1 fruit fly cellular context compared by ENCODE assay signal in genomic region chr3R:18185385-18185784, dm6.
TF ChIP-seq lines count a peak whose summit lies in the region.

Gene Arp5, plus strand, starts transcription at chr3R:18185498.
Gene CG7208, minus strand, starts transcription at chr3R:18185715.

TF ChIP-seq in whole organism, embryonic, 481 proteins besides CTCF, POLR2A, EP300 and RAD21 (continued from another document and continues in another):
- TF ChIP-seq zen2 (GFP tag; IDR thresholded peaks at IDR 0.05; lab: Robert Waterston, UW; ENCODE audit: partially characterized antibody), result no peak
- peak; percentile 71 for TF ChIP-seq tin (GFP tag; optimal IDR thresholded peaks at IDR 0.05; lab: Kevin White, UChicago)
- TF ChIP-seq C15 (GFP tag; IDR thresholded peaks at IDR 0.05; lab: Robert Waterston, UW), result no peak
- TF ChIP-seq CG6791 (GFP tag; IDR thresholded peaks at IDR 0.05; lab: Robert Waterston, UW; ENCODE audit: partially characterized antibody), result no peak
- no peak for TF ChIP-seq nom (GFP tag; optimal IDR thresholded peaks at IDR 0.05; lab: Kevin White, UChicago)
- TF ChIP-seq ci (GFP tag; IDR thresholded peaks at IDR 0.05; lab: Robert Waterston, UW), result peak; percentile 36; the same call in 1 of the 3 replicates
- TF ChIP-seq CG13894 (tag; optimal IDR thresholded peaks at IDR 0.05; lab: Kevin White, UChicago), result peak; percentile 69
- TF ChIP-seq br (optimal IDR thresholded peaks at IDR 0.05; lab: Kevin White, UChicago), result no peak
- TF ChIP-seq bcd (GFP tag; optimal IDR thresholded peaks at IDR 0.05; lab: Kevin White, UChicago), result peak; percentile 74
- peak; percentile 78 for TF ChIP-seq Xbp1 (GFP tag; optimal IDR thresholded peaks at IDR 0.05; lab: Kevin White, UChicago)
- no peak for TF ChIP-seq Doc2 (GFP tag; IDR thresholded peaks at IDR 0.05; lab: Robert Waterston, UW)
- TF ChIP-seq Sox102F (GFP tag; optimal IDR thresholded peaks at IDR 0.05; lab: Kevin White, UChicago), result no peak
- peak; percentile 25 for TF ChIP-seq CG3838 (GFP tag; optimal IDR thresholded peaks at IDR 0.05; lab: Kevin White, UChicago)
- no peak for TF ChIP-seq pb (GFP tag; optimal IDR thresholded peaks at IDR 0.05; lab: Kevin White, UChicago)
- peak; percentile 81 for TF ChIP-seq Rfx (GFP tag; IDR thresholded peaks at IDR 0.05; lab: Robert Waterston, UW)
- no peak for TF ChIP-seq dan (GFP tag; IDR thresholded peaks at IDR 0.05; lab: Robert Waterston, UW)
- peak; percentile 59 for TF ChIP-seq CG13287 (GFP tag; IDR thresholded peaks at IDR 0.05; lab: Robert Waterston, UW; ENCODE audit: partially characterized antibody)
- TF ChIP-seq CG10431 (GFP tag; optimal IDR thresholded peaks at IDR 0.05; lab: Kevin White, UChicago), result no peak
- 0 out of 2 replicates have a peak, but pooled peaks have one; percentile 49 for TF ChIP-seq Drgx (GFP tag; IDR thresholded peaks at IDR 0.05; lab: Robert Waterston, UW)
- no peak for TF ChIP-seq gcm (GFP tag; optimal IDR thresholded peaks at IDR 0.05; lab: Kevin White, UChicago)
- peak; percentile 83 for TF ChIP-seq nmo (GFP tag; optimal IDR thresholded peaks at IDR 0.05; lab: Kevin White, UChicago)
- TF ChIP-seq gem (tag; optimal IDR thresholded peaks at IDR 0.05; lab: Kevin White, UChicago), result no peak
- TF ChIP-seq jumu (GFP tag; optimal IDR thresholded peaks at IDR 0.05; lab: Kevin White, UChicago), result peak; percentile 49
- TF ChIP-seq Hr78 (GFP tag; optimal IDR thresholded peaks at IDR 0.05; lab: Kevin White, UChicago), result no peak
- TF ChIP-seq grau (tag; optimal IDR thresholded peaks at IDR 0.05; lab: Kevin White, UChicago), result peak; percentile 79
- TF ChIP-seq mld (GFP tag; IDR thresholded peaks at IDR 0.05; lab: Robert Waterston, UW; ENCODE audit: partially characterized antibody), result no peak
- no peak for TF ChIP-seq CG12769 (tag; optimal IDR thresholded peaks at IDR 0.05; lab: Kevin White, UChicago)
- no peak for TF ChIP-seq CG10321 (GFP tag; IDR thresholded peaks at IDR 0.05; lab: Robert Waterston, UW)
- peak; percentile 37 for TF ChIP-seq Dp (GFP tag; optimal IDR thresholded peaks at IDR 0.05; lab: Kevin White, UChicago)
- peak; percentile 11 for TF ChIP-seq disco-r (GFP tag; optimal IDR thresholded peaks at IDR 0.05; lab: Kevin White, UChicago)
- peak; percentile 63 for TF ChIP-seq CG17385 (GFP tag; optimal IDR thresholded peaks at IDR 0.05; lab: Kevin White, UChicago)
- TF ChIP-seq emc (GFP tag; optimal IDR thresholded peaks at IDR 0.05; lab: Kevin White, UChicago), result no peak
- TF ChIP-seq CG18764 (GFP tag; optimal IDR thresholded peaks at IDR 0.05; lab: Kevin White, UChicago), result peak; percentile 52
- TF ChIP-seq CG12236 (GFP tag; optimal IDR thresholded peaks at IDR 0.05; lab: Kevin White, UChicago), result no peak
- no peak for TF ChIP-seq fru (optimal IDR thresholded peaks at IDR 0.05; lab: Kevin White, UChicago)
- peak; percentile 91 for TF ChIP-seq psq (GFP tag; optimal IDR thresholded peaks at IDR 0.05; lab: Kevin White, UChicago)
- no peak for TF ChIP-seq z (GFP tag; IDR thresholded peaks at IDR 0.05; lab: Robert Waterston, UW)
- TF ChIP-seq cato (GFP tag; optimal IDR thresholded peaks at IDR 0.05; lab: Kevin White, UChicago; ENCODE audit: borderline replicate concordance), result peak; percentile 34
- peak; percentile 30 for TF ChIP-seq CG3407 (GFP tag; optimal IDR thresholded peaks at IDR 0.05; lab: Kevin White, UChicago)
- TF ChIP-seq CG1529 (GFP tag; optimal IDR thresholded peaks at IDR 0.05; lab: Kevin White, UChicago), result peak; percentile 47
- TF ChIP-seq tup (GFP tag; optimal IDR thresholded peaks at IDR 0.05; lab: Kevin White, UChicago), result peak; percentile 2
- TF ChIP-seq Dbx (GFP tag; IDR thresholded peaks at IDR 0.05; lab: Robert Waterston, UW), result peak; percentile 82
- 0 out of 2 replicates have a peak, but pooled peaks have one; percentile 8 for TF ChIP-seq gsb (GFP tag; IDR thresholded peaks at IDR 0.05; lab: Robert Waterston, UW)
- no peak; the same call in none of the 2 replicates for TF ChIP-seq CG14014 (GFP tag; IDR thresholded peaks at IDR 0.05; lab: Robert Waterston, UW)
- TF ChIP-seq CG11695 (GFP tag; IDR thresholded peaks at IDR 0.05; lab: Robert Waterston, UW), result peak; percentile 49; the same call in 1 of the 3 replicates
- no peak for TF ChIP-seq bowl (GFP tag; IDR thresholded peaks at IDR 0.05; lab: Robert Waterston, UW)
- no peak for TF ChIP-seq CG7271 (tag; optimal IDR thresholded peaks at IDR 0.05; lab: Kevin White, UChicago)
- peak; percentile 75 for TF ChIP-seq ind (GFP tag; optimal IDR thresholded peaks at IDR 0.05; lab: Kevin White, UChicago)
- peak; percentile 78 for TF ChIP-seq Chrac-16 (GFP tag; optimal IDR thresholded peaks at IDR 0.05; lab: Kevin White, UChicago)
- TF ChIP-seq ERR (GFP tag; optimal IDR thresholded peaks at IDR 0.05; lab: Kevin White, UChicago), result no peak
- peak; percentile 55 for TF ChIP-seq scrt (GFP tag; optimal IDR thresholded peaks at IDR 0.05; lab: Kevin White, UChicago)
- peak; percentile 80 for TF ChIP-seq HmgZ (tag; optimal IDR thresholded peaks at IDR 0.05; lab: Kevin White, UChicago)
- peak; percentile 7 for TF ChIP-seq CG12219 (GFP tag; optimal IDR thresholded peaks at IDR 0.05; lab: Kevin White, UChicago)
- TF ChIP-seq Stat92E (GFP tag; optimal IDR thresholded peaks at IDR 0.05; lab: Kevin White, UChicago), result no peak
- no peak for TF ChIP-seq ttk (GFP tag; IDR thresholded peaks at IDR 0.05; lab: Robert Waterston, UW)
- no peak for TF ChIP-seq Hr39 (optimal IDR thresholded peaks at IDR 0.05; lab: Kevin White, UChicago)
- TF ChIP-seq CG4730 (GFP tag; IDR thresholded peaks at IDR 0.05; lab: Robert Waterston, UW), result no peak
- TF ChIP-seq H15 (GFP tag; IDR thresholded peaks at IDR 0.05; lab: Robert Waterston, UW), result peak; percentile 54; the same call in 2 of the 3 replicates
- TF ChIP-seq esg (GFP tag; conservative IDR thresholded peaks at IDR 0.05; lab: Robert Waterston, UW), result peak; percentile 50
- TF ChIP-seq Fer1 (GFP tag; optimal IDR thresholded peaks at IDR 0.05; lab: Kevin White, UChicago), result peak; percentile 70
- no peak for TF ChIP-seq wek (GFP tag; optimal IDR thresholded peaks at IDR 0.05; lab: Kevin White, UChicago)
- no peak for TF ChIP-seq exex (tag; optimal IDR thresholded peaks at IDR 0.05; lab: Kevin White, UChicago)
- no peak for TF ChIP-seq Neu2 (GFP tag; optimal IDR thresholded peaks at IDR 0.05; lab: Kevin White, UChicago; ENCODE audit: borderline replicate concordance)
- TF ChIP-seq CG7839 (tag; optimal IDR thresholded peaks at IDR 0.05; lab: Kevin White, UChicago), result no peak
- peak; percentile 53 for TF ChIP-seq Mad (GFP tag; optimal IDR thresholded peaks at IDR 0.05; lab: Kevin White, UChicago)
- TF ChIP-seq CG17186 (GFP tag; optimal IDR thresholded peaks at IDR 0.05; lab: Kevin White, UChicago), result no peak
- no peak for TF ChIP-seq ham (GFP tag; IDR thresholded peaks at IDR 0.05; lab: Robert Waterston, UW)
- TF ChIP-seq Atf-2 (GFP tag; optimal IDR thresholded peaks at IDR 0.05; lab: Kevin White, UChicago), result peak; percentile 48
- no peak for TF ChIP-seq eve (GFP tag; optimal IDR thresholded peaks at IDR 0.05; lab: Kevin White, UChicago)
- peak; percentile 37 for TF ChIP-seq twi (tag; optimal IDR thresholded peaks at IDR 0.05; lab: Kevin White, UChicago)
- TF ChIP-seq tgo (GFP tag; IDR thresholded peaks at IDR 0.05; lab: Robert Waterston, UW), result peak; percentile 66
- peak; percentile 69 for TF ChIP-seq CG13123 (GFP tag; optimal IDR thresholded peaks at IDR 0.05; lab: Kevin White, UChicago)
- no peak for TF ChIP-seq Asciz (GFP tag; optimal IDR thresholded peaks at IDR 0.05; lab: Kevin White, UChicago)
- peak; percentile 63 for TF ChIP-seq CG10543 (GFP tag; optimal IDR thresholded peaks at IDR 0.05; lab: Kevin White, UChicago)
- TF ChIP-seq Meics (GFP tag; optimal IDR thresholded peaks at IDR 0.05; lab: Kevin White, UChicago), result peak; percentile 85
- TF ChIP-seq Bdp1 (GFP tag; optimal IDR thresholded peaks at IDR 0.05; lab: Kevin White, UChicago), result peak; percentile 38
- TF ChIP-seq schlank (tag; optimal IDR thresholded peaks at IDR 0.05; lab: Kevin White, UChicago), result no peak
- TF ChIP-seq CG17359 (tag; optimal IDR thresholded peaks at IDR 0.05; lab: Kevin White, UChicago), result peak; percentile 74
- no peak for TF ChIP-seq CG2875 (GFP tag; optimal IDR thresholded peaks at IDR 0.05; lab: Kevin White, UChicago)
- TF ChIP-seq CG12659 (GFP tag; optimal IDR thresholded peaks at IDR 0.05; lab: Kevin White, UChicago), result peak; percentile 86
- peak; percentile 66 for TF ChIP-seq az2 (GFP tag; optimal IDR thresholded peaks at IDR 0.05; lab: Kevin White, UChicago)
- TF ChIP-seq CG6654 (GFP tag; optimal IDR thresholded peaks at IDR 0.05; lab: Kevin White, UChicago), result no peak
- peak; percentile 35 for TF ChIP-seq CG2116 (GFP tag; optimal IDR thresholded peaks at IDR 0.05; lab: Kevin White, UChicago)
- peak; percentile 35; the same call in 1 of the 2 replicates for TF ChIP-seq CG31224 (GFP tag; IDR thresholded peaks at IDR 0.05; lab: Robert Waterston, UW)
- TF ChIP-seq stc (GFP tag; IDR thresholded peaks at IDR 0.05; lab: Robert Waterston, UW), result peak; percentile 64; the same call in 1 of the 2 replicates
- no peak for TF ChIP-seq ash1 (GFP tag; optimal IDR thresholded peaks at IDR 0.05; lab: Kevin White, UChicago)
- TF ChIP-seq CG42726 (GFP tag; IDR thresholded peaks at IDR 0.05; lab: Robert Waterston, UW; ENCODE audit: partially characterized antibody), result no peak
- peak; percentile 63 for TF ChIP-seq CG9817 (tag; optimal IDR thresholded peaks at IDR 0.05; lab: Kevin White, UChicago)
- peak; percentile 67 for TF ChIP-seq CG17361 (GFP tag; IDR thresholded peaks at IDR 0.05; lab: Robert Waterston, UW)
- TF ChIP-seq shn (GFP tag; optimal IDR thresholded peaks at IDR 0.05; lab: Kevin White, UChicago), result no peak
- TF ChIP-seq hkb (optimal IDR thresholded peaks at IDR 0.05; lab: Kevin White, UChicago), result no peak
- TF ChIP-seq hkb (GFP tag; IDR thresholded peaks at IDR 0.05; lab: Robert Waterston, UW), result peak; percentile 62
- peak; percentile 51 for TF ChIP-seq luna (GFP tag; optimal IDR thresholded peaks at IDR 0.05; lab: Kevin White, UChicago)
- no peak for TF ChIP-seq rib (GFP tag; IDR thresholded peaks at IDR 0.05; lab: Robert Waterston, UW)
- TF ChIP-seq Usf (GFP tag; optimal IDR thresholded peaks at IDR 0.05; lab: Kevin White, UChicago), result peak; percentile 1
- TF ChIP-seq CG18262 (tag; optimal IDR thresholded peaks at IDR 0.05; lab: Kevin White, UChicago), result peak; percentile 71
- no peak for TF ChIP-seq nerfin-2 (GFP tag; IDR thresholded peaks at IDR 0.05; lab: Robert Waterston, UW; ENCODE audit: partially characterized antibody)
- TF ChIP-seq Ets97D (GFP tag; optimal IDR thresholded peaks at IDR 0.05; lab: Kevin White, UChicago), result peak; percentile 70
- peak; percentile 72 for TF ChIP-seq al (GFP tag; IDR thresholded peaks at IDR 0.05; lab: Robert Waterston, UW)
- TF ChIP-seq ato (GFP tag; IDR thresholded peaks at IDR 0.05; lab: Robert Waterston, UW; ENCODE audit: partially characterized antibody), result no peak
- TF ChIP-seq Vsx1 (GFP tag; optimal IDR thresholded peaks at IDR 0.05; lab: Kevin White, UChicago), result no peak
- TF ChIP-seq lola (GFP tag; optimal IDR thresholded peaks at IDR 0.05; lab: Kevin White, UChicago), result peak in 1 of 3 experiments; percentile 51
- peak; percentile 46; the same call in 1 of the 4 replicates for TF ChIP-seq Dll (GFP tag; IDR thresholded peaks at IDR 0.05; lab: Robert Waterston, UW; ENCODE audit: partially characterized antibody)
- TF ChIP-seq CG17328 (GFP tag; IDR thresholded peaks at IDR 0.05; lab: Robert Waterston, UW), result peak; percentile 40; the same call in 1 of the 2 replicates
- TF ChIP-seq CG4282 (GFP tag; optimal IDR thresholded peaks at IDR 0.05; lab: Kevin White, UChicago), result no peak
- TF ChIP-seq sob (GFP tag; IDR thresholded peaks at IDR 0.05; lab: Robert Waterston, UW), result peak; percentile 79
- TF ChIP-seq CG4854 (GFP tag; optimal IDR thresholded peaks at IDR 0.05; lab: Kevin White, UChicago), result peak; percentile 58
- no peak for TF ChIP-seq CG11696 (GFP tag; IDR thresholded peaks at IDR 0.05; lab: Robert Waterston, UW)
- TF ChIP-seq CG6854 (GFP tag; optimal IDR thresholded peaks at IDR 0.05; lab: Kevin White, UChicago), result no peak
- TF ChIP-seq slbo (GFP tag; IDR thresholded peaks at IDR 0.05; lab: Robert Waterston, UW), result peak; percentile 85
- TF ChIP-seq sug (tag; optimal IDR thresholded peaks at IDR 0.05; lab: Kevin White, UChicago), result peak; percentile 76
- no peak for TF ChIP-seq CG43689 (GFP tag; IDR thresholded peaks at IDR 0.05; lab: Robert Waterston, UW)
- TF ChIP-seq Nf-YB (GFP tag; optimal IDR thresholded peaks at IDR 0.05; lab: Kevin White, UChicago), result peak; percentile 52
- 0 out of 2 replicates have a peak, but pooled peaks have one; percentile 13 for TF ChIP-seq wor (GFP tag; IDR thresholded peaks at IDR 0.05; lab: Robert Waterston, UW)
- TF ChIP-seq CHES-1-like (GFP tag; optimal IDR thresholded peaks at IDR 0.05; lab: Kevin White, UChicago), result peak; percentile 66
- TF ChIP-seq grn (GFP tag; optimal IDR thresholded peaks at IDR 0.05; lab: Kevin White, UChicago), result no peak
- TF ChIP-seq CG16813 (GFP tag; IDR thresholded peaks at IDR 0.05; lab: Robert Waterston, UW; ENCODE audit: partially characterized antibody), result no peak
- TF ChIP-seq HLHmδ (GFP tag; optimal IDR thresholded peaks at IDR 0.05; lab: Kevin White, UChicago), result no peak
- no peak for TF ChIP-seq ac (GFP tag; optimal IDR thresholded peaks at IDR 0.05; lab: Kevin White, UChicago)
- TF ChIP-seq CG11093 (GFP tag; IDR thresholded peaks at IDR 0.05; lab: Robert Waterston, UW), result no peak
- TF ChIP-seq ATbp (GFP tag; optimal IDR thresholded peaks at IDR 0.05; lab: Kevin White, UChicago), result peak; percentile 32
- TF ChIP-seq da (GFP tag; optimal IDR thresholded peaks at IDR 0.05; lab: Kevin White, UChicago), result no peak
- TF ChIP-seq Side (GFP tag; optimal IDR thresholded peaks at IDR 0.05; lab: Kevin White, UChicago), result peak; percentile 38
- no peak for TF ChIP-seq Trl (optimal IDR thresholded peaks at IDR 0.05; lab: Kevin White, UChicago)
- peak; percentile 46 for TF ChIP-seq Trl (GFP tag; optimal IDR thresholded peaks at IDR 0.05; lab: Kevin White, UChicago)
- TF ChIP-seq chm (GFP tag; IDR thresholded peaks at IDR 0.05; lab: Robert Waterston, UW), result no peak
- TF ChIP-seq Kr (GFP tag; optimal IDR thresholded peaks at IDR 0.05; lab: Kevin White, UChicago), result no peak
- TF ChIP-seq nerfin-1 (tag; optimal IDR thresholded peaks at IDR 0.05; lab: Kevin White, UChicago), result peak; percentile 45
- TF ChIP-seq CG15696 (tag; optimal IDR thresholded peaks at IDR 0.05; lab: Kevin White, UChicago), result peak; percentile 4
- no peak for TF ChIP-seq Hmx (GFP tag; optimal IDR thresholded peaks at IDR 0.05; lab: Kevin White, UChicago)
- TF ChIP-seq CG4707 (GFP tag; optimal IDR thresholded peaks at IDR 0.05; lab: Kevin White, UChicago), result no peak
- no peak for TF ChIP-seq gt (GFP tag; IDR thresholded peaks at IDR 0.05; lab: Robert Waterston, UW)
